7 worm cellular contexts compared by ENCODE assay signal in genomic region chrII:11599751-11600150, ce11.
TF ChIP-seq lines count a peak whose summit lies in the region.

Gene npp-5, minus strand, starts transcription at chrII:11599809.

TF ChIP-seq in whole organism, L1 larva, 84 proteins besides CTCF, POLR2A, EP300 and RAD21 (continues in another document):
- TF ChIP-seq elt-2 (tag; optimal IDR thresholded peaks at IDR 0.05; lab: Kevin White, UChicago) (no peak), nhr-85 (tag; lab: Kevin White, UChicago) (peak; percentile 52), efl-1 (optimal IDR thresholded peaks at IDR 0.05; lab: Kevin White, UChicago) (peak; percentile 69 to 90), efl-1 (GFP tag; optimal IDR thresholded peaks at IDR 0.05 in 1 of 2; lab: Kevin White, UChicago) (peak; percentile 91 to 99), blmp-1 (tag; optimal IDR thresholded peaks at IDR 0.05; lab: Kevin White, UChicago) (peak; percentile 31), ets-5 (GFP tag; IDR thresholded peaks at IDR 0.05; lab: Robert Waterston, UW) (no peak), isw-1 (GFP tag; IDR thresholded peaks at IDR 0.05; lab: Robert Waterston, UW) (no peak), skn-1 (tag; optimal IDR thresholded peaks at IDR 0.05; lab: Kevin White, UChicago) (peak; percentile 22), ceh-82 (tag; optimal IDR thresholded peaks at IDR 0.05; lab: Kevin White, UChicago) (peak in 1 of 3 experiments; percentile 4), ceh-88 (GFP tag; IDR thresholded peaks at IDR 0.05; lab: Robert Waterston, UW) (no peak), swsn-7 (tag; optimal IDR thresholded peaks at IDR 0.05; lab: Kevin White, UChicago) (no peak), nhr-90 (tag; optimal IDR thresholded peaks at IDR 0.05; lab: Kevin White, UChicago; ENCODE audit: poor library complexity) (no peak), tbx-2 (tag; optimal IDR thresholded peaks at IDR 0.05; lab: Kevin White, UChicago) (peak; percentile 20)

TF ChIP-seq in whole organism, L2 larva, 48 proteins besides CTCF, POLR2A, EP300 and RAD21 (continues in another document):
- no peak for TF ChIP-seq nhr-6 (tag; optimal IDR thresholded peaks at IDR 0.05; lab: Kevin White, UChicago)
- no peak for TF ChIP-seq snpc-4 (tag; optimal IDR thresholded peaks at IDR 0.05; lab: Kevin White, UChicago)
- TF ChIP-seq lsy-2 (tag; optimal IDR thresholded peaks at IDR 0.05; lab: Kevin White, UChicago), result peak in 1 of 2 experiments; percentile 52
- TF ChIP-seq crh-2 (tag; optimal IDR thresholded peaks at IDR 0.05; lab: Kevin White, UChicago), result peak; percentile 25
- TF ChIP-seq ztf-11 (tag; optimal IDR thresholded peaks at IDR 0.05; lab: Kevin White, UChicago), result no peak
- TF ChIP-seq unc-55 (GFP tag; optimal IDR thresholded peaks at IDR 0.05; lab: Kevin White, UChicago), result peak; percentile 75
- no peak for TF ChIP-seq ceh-82 (tag; optimal IDR thresholded peaks at IDR 0.05; lab: Kevin White, UChicago)
- no peak for TF ChIP-seq nhr-10 (tag; optimal IDR thresholded peaks at IDR 0.05; lab: Kevin White, UChicago)
- no peak for TF ChIP-seq lin-39 (tag; optimal IDR thresholded peaks at IDR 0.05; lab: Kevin White, UChicago)
- TF ChIP-seq lin-13 (GFP tag; optimal IDR thresholded peaks at IDR 0.05; lab: Kevin White, UChicago), result no peak
- TF ChIP-seq unc-39 (tag; optimal IDR thresholded peaks at IDR 0.05; lab: Kevin White, UChicago), result no peak
- TF ChIP-seq zag-1 (tag; optimal IDR thresholded peaks at IDR 0.05; lab: Kevin White, UChicago), result no peak
- no peak for TF ChIP-seq lin-11 (tag; optimal IDR thresholded peaks at IDR 0.05; lab: Kevin White, UChicago)
- TF ChIP-seq gmeb-1 (tag; optimal IDR thresholded peaks at IDR 0.05; lab: Kevin White, UChicago), result peak; percentile 93

TF ChIP-seq in whole organism, L3 larva, 47 proteins besides CTCF, POLR2A, EP300 and RAD21:
- TF ChIP-seq pha-4 (tag; optimal IDR thresholded peaks at IDR 0.05; lab: Kevin White, UChicago), result peak; percentile 58
- TF ChIP-seq unc-62 (GFP tag; optimal IDR thresholded peaks at IDR 0.05; lab: Kevin White, UChicago), result no peak
- peak; percentile 65 for TF ChIP-seq nfya-1 (tag; optimal IDR thresholded peaks at IDR 0.05; lab: Kevin White, UChicago; ENCODE audit: insufficient read depth)

TF ChIP-seq in whole organism, L4 larva, 104 proteins besides CTCF, POLR2A, EP300 and RAD21:
- TF ChIP-seq hlh-30 (tag; optimal IDR thresholded peaks at IDR 0.05; lab: Kevin White, UChicago; ENCODE audit: insufficient read depth) (peak; percentile 3), nhr-11 (tag; optimal IDR thresholded peaks at IDR 0.05; lab: Kevin White, UChicago) (no peak), lin-29 (GFP tag; IDR thresholded peaks at IDR 0.05; lab: Robert Waterston, UW) (no peak), lin-38 (GFP tag; IDR thresholded peaks at IDR 0.05; lab: Robert Waterston, UW) (peak; percentile 78), lsy-2 (tag; optimal IDR thresholded peaks at IDR 0.05; lab: Kevin White, UChicago) (peak in 1 of 2 experiments; percentile 20), nhr-6 (tag; optimal IDR thresholded peaks at IDR 0.05; lab: Kevin White, UChicago) (peak; percentile 41), ama-1 (optimal IDR thresholded peaks at IDR 0.05; lab: Kevin White, UChicago) (no peak), dpl-1 (GFP tag; optimal IDR thresholded peaks at IDR 0.05; lab: Kevin White, UChicago) (peak; percentile 85)

TF ChIP-seq in whole organism, late embryonic, 69 proteins besides CTCF, POLR2A, EP300 and RAD21:
- TF ChIP-seq pha-4 (tag; optimal IDR thresholded peaks at IDR 0.05; lab: Kevin White, UChicago) (no peak), elt-2 (tag; optimal IDR thresholded peaks at IDR 0.05; lab: Kevin White, UChicago) (peak; percentile 3), sox-4 (tag; optimal IDR thresholded peaks at IDR 0.05; lab: Kevin White, UChicago) (no peak)
TF ChIP-seq in whole organism, late embryonic: peak in this region for 1.

TF ChIP-seq in whole organism, mixed stage, embryonic, 35 proteins besides CTCF, POLR2A, EP300 and RAD21:
- no peak for TF ChIP-seq sem-2 (GFP tag; optimal IDR thresholded peaks at IDR 0.05; lab: Kevin White, UChicago)
- TF ChIP-seq lsy-2 (tag; optimal IDR thresholded peaks at IDR 0.05; lab: Kevin White, UChicago), result peak; percentile 27
- TF ChIP-seq elt-1 (tag; optimal IDR thresholded peaks at IDR 0.05; lab: Kevin White, UChicago; ENCODE audit: borderline replicate concordance, insufficient read depth), result no peak

TF ChIP-seq in whole organism, young adult, 124 proteins besides CTCF, POLR2A, EP300 and RAD21:
- TF ChIP-seq ZK185.1 (tag; optimal IDR thresholded peaks at IDR 0.05; lab: Kevin White, UChicago; ENCODE audit: poor library complexity, severe bottlenecking) (no peak), B0035.1 (tag; optimal IDR thresholded peaks at IDR 0.05; lab: Kevin White, UChicago) (no peak), hlh-26 (GFP tag; conservative IDR thresholded peaks at IDR 0.05; lab: Robert Waterston, UW) (no peak), hlh-12 (tag; optimal IDR thresholded peaks at IDR 0.05; lab: Kevin White, UChicago) (no peak), Y67H2A.10 (GFP tag; conservative IDR thresholded peaks at IDR 0.05; lab: Robert Waterston, UW) (no peak), efl-1 (GFP tag; optimal IDR thresholded peaks at IDR 0.05; lab: Kevin White, UChicago) (peak; percentile 29), mel-28 (tag; optimal IDR thresholded peaks at IDR 0.05; lab: Kevin White, UChicago; ENCODE audit: borderline replicate concordance) (no peak), lin-54 (GFP tag; optimal IDR thresholded peaks at IDR 0.05; lab: Kevin White, UChicago) (peak; percentile 52), xnd-1 (tag; optimal IDR thresholded peaks at IDR 0.05; lab: Kevin White, UChicago) (no peak), ztf-6 (GFP tag; IDR thresholded peaks at IDR 0.05; lab: Robert Waterston, UW) (no peak), hmg-20 (GFP tag; IDR thresholded peaks at IDR 0.05; lab: Robert Waterston, UW) (no peak), athp-1 (tag; optimal IDR thresholded peaks at IDR 0.05; lab: Kevin White, UChicago) (no peak), K11D2.4 (GFP tag; IDR thresholded peaks at IDR 0.05; lab: Robert Waterston, UW) (no peak), hsf-1 (GFP tag; IDR thresholded peaks at IDR 0.05; lab: Robert Waterston, UW) (no peak), nhr-90 (tag; optimal IDR thresholded peaks at IDR 0.05; lab: Kevin White, UChicago) (no peak), mcd-1 (GFP tag; IDR thresholded peaks at IDR 0.05; lab: Robert Waterston, UW) (peak; percentile 63; the same call in 1 of the 2 replicates), zim-3 (tag; optimal IDR thresholded peaks at IDR 0.05; lab: Kevin White, UChicago) (no peak), unc-62 (GFP tag; optimal IDR thresholded peaks at IDR 0.05; lab: Kevin White, UChicago) (no peak), somi-1 (GFP tag; optimal IDR thresholded peaks at IDR 0.05; lab: Kevin White, UChicago) (no peak), ccch-3 (GFP tag; optimal IDR thresholded peaks at IDR 0.05; lab: Kevin White, UChicago) (no peak), Y95B8A.8 (GFP tag; IDR thresholded peaks at IDR 0.05; lab: Robert Waterston, UW) (no peak), F57C9.4 (tag; optimal IDR thresholded peaks at IDR 0.05; lab: Kevin White, UChicago) (no peak), lin-40 (tag; optimal IDR thresholded peaks at IDR 0.05; lab: Kevin White, UChicago) (no peak)
